Worm (Caenorhabditis elegans): ENCODE data around the gene srd-33.

Gene srd-33

ce11 chrV:4823683-4824391 lies 48.3 kb upstream of the srd-33 start (continued):
- no peak for TF ChIP-seq unc-130 (tag; optimal IDR thresholded peaks at IDR 0.05)
- no peak for TF ChIP-seq mab-9 (GFP tag; IDR thresholded peaks at IDR 0.05)
- no peak for TF ChIP-seq nhr-76 (tag; optimal IDR thresholded peaks at IDR 0.05)
- no peak for TF ChIP-seq sptf-1 (tag; optimal IDR thresholded peaks at IDR 0.05)
- TF ChIP-seq lin-14 (GFP tag; optimal IDR thresholded peaks at IDR 0.05), result peak; percentile 7
- TF ChIP-seq sox-4 (tag; optimal IDR thresholded peaks at IDR 0.05), result no peak
- peak; percentile 74 for TF ChIP-seq ztf-4 (tag; optimal IDR thresholded peaks at IDR 0.05)
- TF ChIP-seq fkh-4 (tag; optimal IDR thresholded peaks at IDR 0.05; ENCODE audit: borderline replicate concordance), result no peak
- TF ChIP-seq lsy-2 (tag; optimal IDR thresholded peaks at IDR 0.05), result peak; percentile 25
- no peak for TF ChIP-seq pqm-1 (tag; optimal IDR thresholded peaks at IDR 0.05)
- TF ChIP-seq nhr-11 (tag; optimal IDR thresholded peaks at IDR 0.05), result no peak
- no peak for TF ChIP-seq snpc-4 (tag; optimal IDR thresholded peaks at IDR 0.05)
- no peak for TF ChIP-seq ztf-11 (tag; optimal IDR thresholded peaks at IDR 0.05)
- no peak for TF ChIP-seq dpl-1 (GFP tag; optimal IDR thresholded peaks at IDR 0.05)
- TF ChIP-seq grh-1 (GFP tag; IDR thresholded peaks at IDR 0.05), result 0 out of 2 replicates have a peak, but pooled peaks have one; percentile 6
- no peak for TF ChIP-seq xbp-1 (tag; optimal IDR thresholded peaks at IDR 0.05)
- TF ChIP-seq hlh-4 (tag; optimal IDR thresholded peaks at IDR 0.05), result no peak
- no peak for TF ChIP-seq nhr-84 (tag; optimal IDR thresholded peaks at IDR 0.05)
- no peak for TF ChIP-seq fkh-8 (tag; optimal IDR thresholded peaks at IDR 0.05)
- no peak for TF ChIP-seq irx-1 (tag; optimal IDR thresholded peaks at IDR 0.05)
- TF ChIP-seq unc-30 (tag; optimal IDR thresholded peaks at IDR 0.05), result no peak
- TF ChIP-seq zag-1 (tag; optimal IDR thresholded peaks at IDR 0.05), result no peak
- peak; percentile 25 for TF ChIP-seq nhr-20 (tag; optimal IDR thresholded peaks at IDR 0.05)
- TF ChIP-seq snu-23 (GFP tag; optimal IDR thresholded peaks at IDR 0.05), result no peak
- TF ChIP-seq isw-1 (GFP tag; IDR thresholded peaks at IDR 0.05), result no peak
- peak; percentile 13 for TF ChIP-seq lin-13 (GFP tag; optimal IDR thresholded peaks at IDR 0.05)
- TF ChIP-seq ama-1 (optimal IDR thresholded peaks at IDR 0.05), result peak; percentile 80
- TF ChIP-seq mef-2 (tag; optimal IDR thresholded peaks at IDR 0.05), result no peak
- TF ChIP-seq aha-1 (tag; optimal IDR thresholded peaks at IDR 0.05), result no peak
- TF ChIP-seq nhr-19 (GFP tag; conservative IDR thresholded peaks at IDR 0.05), result peak; percentile 24
- peak; percentile 58 for TF ChIP-seq pax-3 (tag; optimal IDR thresholded peaks at IDR 0.05)
- no peak for TF ChIP-seq F16B12.6 (tag; optimal IDR thresholded peaks at IDR 0.05)
- no peak for TF ChIP-seq C16A3.4 (tag; optimal IDR thresholded peaks at IDR 0.05)
- no peak for TF ChIP-seq efl-1 (optimal IDR thresholded peaks at IDR 0.05)
- peak in 1 of 2 experiments; percentile 87 for TF ChIP-seq efl-1 (GFP tag; optimal IDR thresholded peaks at IDR 0.05 in 1 of 2)
- TF ChIP-seq ces-1 (GFP tag; optimal IDR thresholded peaks at IDR 0.05), result no peak
- no peak for TF ChIP-seq egl-13 (tag; optimal IDR thresholded peaks at IDR 0.05)
- TF ChIP-seq swsn-7 (tag; optimal IDR thresholded peaks at IDR 0.05), result no peak

- no peak for TF ChIP-seq C04F5.9 (tag; optimal IDR thresholded peaks at IDR 0.05)
- TF ChIP-seq ama-1 (optimal IDR thresholded peaks at IDR 0.05), result peak; percentile 19
- peak; percentile 88 for TF ChIP-seq nhr-20 (tag; optimal IDR thresholded peaks at IDR 0.05)
- peak; percentile 79 for TF ChIP-seq tbx-2 (tag; optimal IDR thresholded peaks at IDR 0.05)
- no peak for TF ChIP-seq pag-3 (tag; optimal IDR thresholded peaks at IDR 0.05; ENCODE audit: borderline replicate concordance, insufficient read depth)
- peak; percentile 36 to 89 (median 51) for TF ChIP-seq ceh-82 (tag; optimal IDR thresholded peaks at IDR 0.05)
- TF ChIP-seq ets-5 (GFP tag; IDR thresholded peaks at IDR 0.05), result no peak
- TF ChIP-seq nhr-237 (tag; optimal IDR thresholded peaks at IDR 0.05), result peak; percentile 25
- peak; percentile 55 for TF ChIP-seq nhr-77 (tag; optimal IDR thresholded peaks at IDR 0.05)
- peak; percentile 92 for TF ChIP-seq snu-23 (GFP tag; optimal IDR thresholded peaks at IDR 0.05)
- peak; percentile 75 for TF ChIP-seq unc-130 (tag; optimal IDR thresholded peaks at IDR 0.05)
- no peak for TF ChIP-seq C34B4.2 (tag; optimal IDR thresholded peaks at IDR 0.05)
- peak; percentile 87 for TF ChIP-seq C16A3.4 (tag; optimal IDR thresholded peaks at IDR 0.05)
- no peak for TF ChIP-seq nhr-84 (tag; optimal IDR thresholded peaks at IDR 0.05)
- TF ChIP-seq swsn-7 (tag; optimal IDR thresholded peaks at IDR 0.05), result peak; percentile 79
- TF ChIP-seq ceh-88 (GFP tag; IDR thresholded peaks at IDR 0.05), result no peak
- peak; percentile 21 for TF ChIP-seq F16B12.6 (tag; optimal IDR thresholded peaks at IDR 0.05)
- TF ChIP-seq mef-2 (tag; optimal IDR thresholded peaks at IDR 0.05), result no peak
- TF ChIP-seq lin-35 (GFP tag; optimal IDR thresholded peaks at IDR 0.05), result peak; percentile 66 to 84
- peak; percentile 78 for TF ChIP-seq lin-15B (tag; optimal IDR thresholded peaks at IDR 0.05)
- TF ChIP-seq pax-3 (tag; optimal IDR thresholded peaks at IDR 0.05), result peak; percentile 56
- peak; percentile 67 for TF ChIP-seq unc-86 (tag; optimal IDR thresholded peaks at IDR 0.05)
- TF ChIP-seq efl-3 (GFP tag; optimal IDR thresholded peaks at IDR 0.05), result no peak
- TF ChIP-seq sptf-1 (tag; optimal IDR thresholded peaks at IDR 0.05), result no peak
- TF ChIP-seq tlp-1 (tag; optimal IDR thresholded peaks at IDR 0.05), result no peak
Measured at ce11 chrV:4826710-4827380, 45.2 kb upstream of the srd-33 start, which contains the start of the genes hsp-6 and C37H5.5. Gene hsp-6 (minus strand): TSS chrV:4826760. Gene C37H5.5 (plus strand): TSS chrV:4827360.

All from whole organism, L1 larva.